Worm (Caenorhabditis elegans) whole organism, L3 larva: ENCODE measurements around the gene pitr-1.

Experiments used
- ceh-16 ChIP-seq: sonication (generic microtip); optimal IDR thresholded peaks from 2 replicates; lab custom pipeline; 2017; ENCODE audit warnings: missing biosample characterization, missing genetic modification characterization
- fos-1 ChIP-seq: fragments of 150-350 bp; optimal IDR thresholded peaks from 2 replicates; lab custom pipeline; 2014; ENCODE audit warnings: missing biosample characterization, missing genetic modification characterization
- lsy-12 ChIP-seq: sonication (generic microtip); optimal IDR thresholded peaks from 2 replicates; lab custom pipeline; 2016; ENCODE audit warnings: mild to moderate bottlenecking, missing genetic modification characterization, missing compliant biosample characterization
- nhr-12 ChIP-seq: fragments of 150-350 bp; optimal IDR thresholded peaks from 2 replicates; lab custom pipeline; 2014; ENCODE audit warnings: missing biosample characterization, missing genetic modification characterization
- nhr-77 ChIP-seq: fragments of 150-350 bp; optimal IDR thresholded peaks from 2 replicates; lab custom pipeline; 2014; ENCODE audit warnings: missing biosample characterization, missing genetic modification characterization
- unc-39 ChIP-seq: sonication (generic microtip); optimal IDR thresholded peaks from 4 replicates; lab custom pipeline; 2017; ENCODE audit warnings: missing biosample characterization, missing genetic modification characterization
- unc-62 ChIP-seq: fragments of 150-350 bp; sonication (generic microtip); optimal IDR thresholded peaks from 4 replicates; lab custom pipeline; 2014; ENCODE audit warnings: missing biosample characterization, missing genetic modification reagents, missing genetic modification characterization

DNA sequence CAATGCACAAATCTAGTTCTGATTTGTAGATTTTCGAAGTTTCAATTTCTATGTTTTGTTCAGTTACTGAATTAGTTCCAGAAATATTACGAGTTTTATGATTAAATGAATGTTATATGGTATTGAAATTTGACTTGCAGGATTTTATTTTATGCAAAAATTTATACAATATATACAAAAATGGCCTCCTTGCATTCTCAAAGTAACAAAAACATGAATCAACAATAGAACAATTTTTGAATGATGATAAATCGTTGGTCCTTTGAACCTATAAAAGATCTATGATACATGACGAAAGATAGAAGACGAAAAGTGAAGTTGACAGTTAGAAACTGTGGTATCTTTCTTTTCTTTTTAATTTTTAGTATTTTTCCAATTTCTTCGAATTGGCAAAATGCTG is 17.4 kb upstream of the pitr-1 start, which contains the start of gene T12B3.2:
- no peak for TF ChIP-seq nhr-77 (tag; lab: Kevin White, UChicago)
- no peak for TF ChIP-seq nhr-12 (tag; lab: Kevin White, UChicago)
- no peak for TF ChIP-seq fos-1 (tag; lab: Kevin White, UChicago)
- no peak for TF ChIP-seq unc-39 (tag; lab: Kevin White, UChicago)
- no peak for TF ChIP-seq lsy-12 (tag; lab: Kevin White, UChicago)
- TF ChIP-seq unc-62 (GFP tag; lab: Kevin White, UChicago): no peak
- TF ChIP-seq ceh-16 (tag; lab: Kevin White, UChicago): no peak
